Fruit fly (Drosophila melanogaster) whole organism, wandering third instar larva: ENCODE results near the gene Cypl.

Source experiments
- CrebA ChIP-seq: fragments of 200-800 bp; sonication (Bioruptor generic); optimal IDR thresholded peaks from 2 replicates; lab custom pipeline; 2016; ENCODE audit warnings: missing biosample characterization, mild to moderate bottlenecking, missing genetic modification characterization, borderline replicate concordance
- Hnf4 ChIP-seq: fragments of 200-800 bp; sonication (Bioruptor generic); optimal IDR thresholded peaks from 2 replicates; lab custom pipeline; 2016; ENCODE audit warnings: missing biosample characterization, mild to moderate bottlenecking, missing genetic modification characterization
- Myc ChIP-seq: fragments of >200 bp; optimal IDR thresholded peaks from 2 replicates; lab custom pipeline; 2017
- Sp1 ChIP-seq: fragments of 200-800 bp; sonication (Bioruptor generic); optimal IDR thresholded peaks from 3 replicates; lab custom pipeline; 2019; ENCODE audit warnings: missing biosample characterization, mild to moderate bottlenecking, missing genetic modification characterization, moderate library complexity
- Vsx2 ChIP-seq: fragments of 200-300, 225-300 bp; sonication (Bioruptor generic); optimal IDR thresholded peaks from 2 replicates; lab custom pipeline; 2018; ENCODE audit warnings: missing biosample characterization, missing genetic modification characterization; ENCODE audit not compliant: partially characterized antibody
- fru ChIP-seq: fragments of 200-800 bp; sonication (Bioruptor generic); optimal IDR thresholded peaks from 3 replicates; lab custom pipeline; 2016; ENCODE audit warnings: missing biosample characterization, mild to moderate bottlenecking, missing genetic modification characterization
- h ChIP-seq: fragments of 200-800 bp; sonication (Bioruptor generic); optimal IDR thresholded peaks from 3 replicates; lab custom pipeline; 2016; ENCODE audit warnings: missing biosample characterization, mild to moderate bottlenecking, missing genetic modification characterization
- lola ChIP-seq: fragments of >200 bp; optimal IDR thresholded peaks from 2 replicates; lab custom pipeline; 2017; ENCODE audit warnings: missing biosample characterization, missing genetic modification characterization
- psq ChIP-seq: fragments of 200-800 bp; sonication (Bioruptor generic); optimal IDR thresholded peaks from 3 replicates; lab custom pipeline; 2017; ENCODE audit warnings: missing biosample characterization, mild to moderate bottlenecking, missing genetic modification characterization, moderate library complexity
- sage ChIP-seq: fragments of 200-800 bp; sonication (Bioruptor generic); optimal IDR thresholded peaks from 2 replicates; lab custom pipeline; 2016; ENCODE audit warnings: missing biosample characterization, mild to moderate bottlenecking, missing genetic modification characterization
- usp ChIP-seq: fragments of >200 bp; optimal IDR thresholded peaks from 2 replicates; lab custom pipeline; 2017; ENCODE audit warnings: missing biosample characterization, missing genetic modification characterization

DNA sequence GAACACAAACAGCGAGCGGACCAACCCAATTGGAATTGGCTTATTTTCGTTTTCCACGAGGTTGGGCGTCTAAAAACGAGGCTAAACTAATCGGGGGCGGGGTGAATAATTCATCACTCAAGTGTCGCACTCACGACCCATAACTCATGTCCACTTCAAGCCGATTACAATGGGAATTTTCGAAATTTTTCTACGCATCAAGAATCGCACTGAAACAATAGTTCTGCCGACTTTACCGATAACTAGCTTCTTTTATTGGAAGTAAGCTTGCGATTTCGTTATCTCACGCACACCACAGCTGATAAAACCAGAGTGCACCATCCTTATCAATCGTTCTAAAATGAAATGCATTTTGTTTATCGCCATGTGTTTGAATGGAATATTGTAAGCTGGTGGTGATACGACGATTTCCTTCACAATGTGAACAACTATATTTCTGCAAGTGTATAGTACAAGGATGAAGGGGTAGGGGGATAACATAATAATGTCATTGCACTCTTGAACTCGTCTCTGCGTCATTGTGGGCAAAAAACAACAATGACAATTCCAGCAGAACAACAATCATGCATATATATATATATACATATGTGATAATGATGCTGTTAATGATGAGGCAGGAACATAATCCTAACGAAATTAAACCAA is 16.8 kb upstream of the Cypl start:
- TF ChIP-seq h = no peak
- no peak for TF ChIP-seq Myc (lab: Kevin White, UChicago)
- TF ChIP-seq usp (GFP tag; lab: Kevin White, UChicago) = no peak
- TF ChIP-seq fru (GFP tag; lab: Kevin White, UChicago) = no peak
- no peak for TF ChIP-seq sage (GFP tag; lab: Kevin White, UChicago)
- TF ChIP-seq lola = no peak
- TF ChIP-seq Sp1 = no peak
- TF ChIP-seq psq (GFP tag; lab: Kevin White, UChicago) = no peak
- TF ChIP-seq CrebA (GFP tag; lab: Kevin White, UChicago) = no peak
- TF ChIP-seq Vsx2 (GFP tag; lab: Kevin White, UChicago) = no peak
- TF ChIP-seq Hnf4 (GFP tag; lab: Kevin White, UChicago) = no peak
